Worm (Caenorhabditis elegans): ENCODE data around the gene F13B6.3.
A peak's percentile ranks its signal among the peaks of the same experiment; 100 is the strongest.

F13B6.3 gene

ce11 chrIV:7497205-7497604 lies 31.4 kb upstream of the F13B6.3 start:
- TF ChIP-seq ztf-11 (tag; optimal IDR thresholded peaks at IDR 0.05) (no peak), sma-9 (GFP tag; optimal IDR thresholded peaks at IDR 0.05) (peak; percentile 43), sma-9 (tag; optimal IDR thresholded peaks at IDR 0.05) (no peak), nhr-237 (tag; optimal IDR thresholded peaks at IDR 0.05) (no peak), fos-1 (tag; optimal IDR thresholded peaks at IDR 0.05) (peak; percentile 39), unc-55 (GFP tag; optimal IDR thresholded peaks at IDR 0.05) (no peak), skn-1 (tag; optimal IDR thresholded peaks at IDR 0.05) (no peak), F13H6.1 (tag; optimal IDR thresholded peaks at IDR 0.05) (no peak)

DNA sequence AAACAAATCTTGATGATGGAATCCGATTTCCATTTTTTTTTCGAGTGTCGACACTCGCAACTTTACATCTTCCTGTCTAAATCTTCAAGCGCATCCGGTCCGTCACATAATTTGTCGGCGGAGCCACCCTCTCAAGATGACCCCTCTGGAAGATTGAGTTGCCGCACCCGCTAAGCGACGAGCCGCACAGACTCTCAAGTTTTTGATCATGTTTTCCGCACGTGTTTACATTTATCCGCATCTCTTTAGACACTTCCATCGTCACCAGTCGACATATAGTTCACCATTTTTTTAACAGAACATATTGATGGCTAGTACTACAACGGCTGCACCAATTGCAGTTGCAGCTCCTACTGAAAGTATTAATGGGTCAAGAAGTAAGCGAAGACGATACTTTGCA lies 25.7 kb upstream of the F13B6.3 start, which contains the start of gene F55G1.1:
Gene F55G1.1, plus strand, starts transcription at position 301 of the 400 bp plus-strand sequence.
- TF ChIP-seq egl-27 (tag; optimal IDR thresholded peaks at IDR 0.05) (no peak), nhr-11 (tag; optimal IDR thresholded peaks at IDR 0.05) (no peak), sem-4 (tag; optimal IDR thresholded peaks at IDR 0.05) (no peak), crh-2 (tag; optimal IDR thresholded peaks at IDR 0.05) (no peak), unc-39 (tag; optimal IDR thresholded peaks at IDR 0.05) (no peak), unc-55 (GFP tag; optimal IDR thresholded peaks at IDR 0.05) (no peak), mab-5 (tag; optimal IDR thresholded peaks at IDR 0.05) (no peak), R02D3.7 (tag; optimal IDR thresholded peaks at IDR 0.05) (no peak), ceh-16 (tag; optimal IDR thresholded peaks at IDR 0.05) (no peak), skn-1 (tag; optimal IDR thresholded peaks at IDR 0.05) (no peak), nhr-77 (tag; optimal IDR thresholded peaks at IDR 0.05) (no peak), nhr-237 (tag; optimal IDR thresholded peaks at IDR 0.05) (no peak), nhr-25 (tag; optimal IDR thresholded peaks at IDR 0.05) (no peak), ztf-4 (tag; optimal IDR thresholded peaks at IDR 0.05) (no peak), nhr-12 (tag; optimal IDR thresholded peaks at IDR 0.05) (no peak), ama-1 (optimal IDR thresholded peaks at IDR 0.05) (no peak), ceh-82 (tag; optimal IDR thresholded peaks at IDR 0.05) (no peak), ZK546.5 (tag; optimal IDR thresholded peaks at IDR 0.05) (no peak), aly-2 (tag; optimal IDR thresholded peaks at IDR 0.05) (no peak), mdl-1 (tag; optimal IDR thresholded peaks at IDR 0.05) (no peak)

- TF ChIP-seq nhr-11 (tag; optimal IDR thresholded peaks at IDR 0.05) = no peak
- no peak for TF ChIP-seq nhr-237 (tag; optimal IDR thresholded peaks at IDR 0.05)
- TF ChIP-seq ceh-82 (tag; optimal IDR thresholded peaks at IDR 0.05) = no peak
- no peak for TF ChIP-seq ceh-16 (tag; optimal IDR thresholded peaks at IDR 0.05)
- TF ChIP-seq blmp-1 (tag; optimal IDR thresholded peaks at IDR 0.05; ENCODE audit: insufficient read depth) = no peak
- no peak for TF ChIP-seq nhr-23 (tag; optimal IDR thresholded peaks at IDR 0.05)
- no peak for TF ChIP-seq nhr-6 (tag; optimal IDR thresholded peaks at IDR 0.05)
- no peak for TF ChIP-seq mbf-1 (tag; optimal IDR thresholded peaks at IDR 0.05)
- TF ChIP-seq lin-39 (tag; optimal IDR thresholded peaks at IDR 0.05) = no peak
- TF ChIP-seq nhr-77 (tag; optimal IDR thresholded peaks at IDR 0.05) = no peak
- no peak for TF ChIP-seq ztf-11 (tag; optimal IDR thresholded peaks at IDR 0.05)
- TF ChIP-seq snpc-4 (tag; optimal IDR thresholded peaks at IDR 0.05) = no peak
- TF ChIP-seq unc-62 (GFP tag; optimal IDR thresholded peaks at IDR 0.05) = no peak
- TF ChIP-seq lsy-2 (tag; optimal IDR thresholded peaks at IDR 0.05) = no peak
- no peak for TF ChIP-seq C34F6.9 (tag; optimal IDR thresholded peaks at IDR 0.05)
Observed at ce11 chrIV:7488457-7488783, 22.7 kb upstream of the F13B6.3 start.

- TF ChIP-seq nhr-10 (tag; optimal IDR thresholded peaks at IDR 0.05) (no peak), sma-3 (GFP tag; optimal IDR thresholded peaks at IDR 0.05) (peak; percentile 12), crh-2 (tag; optimal IDR thresholded peaks at IDR 0.05) (peak; percentile 19), sma-9 (GFP tag; optimal IDR thresholded peaks at IDR 0.05) (peak; percentile 63), sma-9 (tag; optimal IDR thresholded peaks at IDR 0.05) (no peak), mab-5 (tag; optimal IDR thresholded peaks at IDR 0.05) (peak; percentile 58), zag-1 (tag; optimal IDR thresholded peaks at IDR 0.05) (no peak), sem-4 (tag; optimal IDR thresholded peaks at IDR 0.05) (peak; percentile 11), ztf-1 (GFP tag; conservative IDR thresholded peaks at IDR 0.05) (no peak), ceh-16 (tag; optimal IDR thresholded peaks at IDR 0.05) (peak; percentile 96), lin-13 (GFP tag; optimal IDR thresholded peaks at IDR 0.05) (peak; percentile 29), C34F6.9 (tag; optimal IDR thresholded peaks at IDR 0.05) (no peak), fos-1 (tag; optimal IDR thresholded peaks at IDR 0.05) (peak; percentile 2)
Observed at ce11 chrIV:7487554-7488456, 22.0 kb upstream of the F13B6.3 start, which contains the start of the genes his-60 and his-59. his-60 (minus strand) TSS chrIV:7487992. his-59 (plus strand) TSS chrIV:7488249.

Data from whole organism, L2 larva.